Fruit fly (Drosophila melanogaster) whole organism, embryonic: Measurements from ENCODE around the gene Nadsyn.

ENCODE experiments used
- B-H1 ChIP-seq: fragments of 200-800 bp; sonication (Bioruptor generic); IDR thresholded peaks from 3 replicates; pipeline ENCODE4 v1.3.6; 2022; ENCODE audit warnings: missing biosample characterization, missing genetic modification characterization
- CG1602 ChIP-seq: fragments of 200-800 bp; sonication (Bioruptor generic); optimal IDR thresholded peaks from 3 replicates; lab custom pipeline; 2016; ENCODE audit warnings: missing biosample characterization, missing genetic modification characterization
- CG17186 ChIP-seq: fragments of 200-800 bp; sonication (Bioruptor generic); optimal IDR thresholded peaks from 3 replicates; lab custom pipeline; 2017; ENCODE audit warnings: missing biosample characterization, missing genetic modification reagents, missing genetic modification characterization

dm6 chrX:13740062-13740461 is 22.0 kb upstream of the Nadsyn start:
- TF ChIP-seq CG17186 (GFP tag; lab: Kevin White, UChicago) (peak; percentile 34), B-H1 (GFP tag; lab: Robert Waterston, UW) (peak; percentile 69; the same call in 2 of the 3 replicates), CG1602 (GFP tag; lab: Kevin White, UChicago) (peak; percentile 58)
